Fruit fly (Drosophila melanogaster): ENCODE data around the gene Coq6.
A peak's percentile ranks its signal among the peaks of the same experiment; 100 is the strongest.

Gene Coq6

dm6 chr2L:5492924-5493323, 39.1 kb downstream of the Coq6 start (continued):
- TF ChIP-seq ara (GFP tag; IDR thresholded peaks at IDR 0.05), result peak; percentile 18; the same call in 1 of the 2 replicates
- TF ChIP-seq HHEX (GFP tag; optimal IDR thresholded peaks at IDR 0.05), result no peak
- TF ChIP-seq lbe (GFP tag; optimal IDR thresholded peaks at IDR 0.05), result peak; percentile 28
- no peak for TF ChIP-seq Side (GFP tag; optimal IDR thresholded peaks at IDR 0.05)
- no peak for TF ChIP-seq Ravus (GFP tag; IDR thresholded peaks at IDR 0.05)
- TF ChIP-seq Xrp1 (GFP tag; IDR thresholded peaks at IDR 0.05), result peak; percentile 26; the same call in 1 of the 2 replicates
- TF ChIP-seq CG15479 (GFP tag; optimal IDR thresholded peaks at IDR 0.05), result no peak
- no peak for TF ChIP-seq Chrac-16 (GFP tag; optimal IDR thresholded peaks at IDR 0.05)
- TF ChIP-seq sima (GFP tag; optimal IDR thresholded peaks at IDR 0.05), result no peak
- no peak for TF ChIP-seq CG10147 (GFP tag; optimal IDR thresholded peaks at IDR 0.05)
- no peak for TF ChIP-seq dmrt99B (tag; optimal IDR thresholded peaks at IDR 0.05)
- no peak for TF ChIP-seq zen (tag; optimal IDR thresholded peaks at IDR 0.05)
- TF ChIP-seq corto (GFP tag; optimal IDR thresholded peaks at IDR 0.05), result peak; percentile 21
- no peak for TF ChIP-seq CG30431 (GFP tag; optimal IDR thresholded peaks at IDR 0.05)
- no peak for TF ChIP-seq CG4404 (GFP tag; IDR thresholded peaks at IDR 0.05)
- no peak for TF ChIP-seq CG3838 (GFP tag; optimal IDR thresholded peaks at IDR 0.05)
- TF ChIP-seq Aef1 (GFP tag; IDR thresholded peaks at IDR 0.05), result no peak
- no peak for TF ChIP-seq CG8924 (tag; optimal IDR thresholded peaks at IDR 0.05)
- no peak for TF ChIP-seq PHDP (tag; optimal IDR thresholded peaks at IDR 0.05)
- no peak for TF ChIP-seq CG4424 (GFP tag; optimal IDR thresholded peaks at IDR 0.05)
- no peak for TF ChIP-seq CG13287 (GFP tag; IDR thresholded peaks at IDR 0.05; ENCODE audit: partially characterized antibody)
- TF ChIP-seq shn (GFP tag; optimal IDR thresholded peaks at IDR 0.05), result no peak
- no peak for TF ChIP-seq bbx (GFP tag; IDR thresholded peaks at IDR 0.05; ENCODE audit: partially characterized antibody)
- TF ChIP-seq CG31224 (GFP tag; IDR thresholded peaks at IDR 0.05), result no peak
- TF ChIP-seq jumu (GFP tag; optimal IDR thresholded peaks at IDR 0.05), result no peak

DNA sequence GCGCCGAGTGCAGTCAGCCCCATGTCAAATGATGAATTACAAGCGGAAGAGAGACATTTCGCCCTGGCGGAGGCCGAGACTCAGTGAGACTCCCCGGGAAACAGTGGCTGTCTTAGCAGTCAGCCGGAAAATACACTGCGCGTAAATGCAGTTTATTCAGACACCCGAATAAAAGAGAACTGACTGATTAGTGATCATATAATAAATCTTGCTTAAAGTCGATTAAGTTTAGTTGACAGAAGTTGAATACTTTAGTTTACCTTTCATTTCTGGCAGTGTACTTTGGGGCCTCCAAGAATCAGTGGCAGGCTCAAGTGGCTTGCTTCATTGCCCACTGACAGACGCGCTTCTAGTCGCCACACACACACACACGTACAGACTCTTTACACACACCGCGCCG, 40.8 kb downstream of the Coq6 start:
- TF ChIP-seq CG1603 (tag; optimal IDR thresholded peaks at IDR 0.05) (peak; percentile 69), fd96Cb (tag; optimal IDR thresholded peaks at IDR 0.05) (peak; percentile 10), CG32772 (GFP tag; IDR thresholded peaks at IDR 0.05) (no peak), al (GFP tag; IDR thresholded peaks at IDR 0.05) (no peak), CG12391 (tag; optimal IDR thresholded peaks at IDR 0.05) (peak; percentile 26), phol (tag; optimal IDR thresholded peaks at IDR 0.05) (peak; percentile 35), CG10543 (GFP tag; optimal IDR thresholded peaks at IDR 0.05) (no peak), Blimp-1 (GFP tag; optimal IDR thresholded peaks at IDR 0.05) (peak; percentile 11), CG17829 (tag; optimal IDR thresholded peaks at IDR 0.05) (peak; percentile 21), CG8388 (GFP tag; optimal IDR thresholded peaks at IDR 0.05) (peak; percentile 4), row (GFP tag; IDR thresholded peaks at IDR 0.05) (peak; percentile 36; the same call in 2 of the 3 replicates), lmd (GFP tag; IDR thresholded peaks at IDR 0.05) (no peak), CG12219 (GFP tag; optimal IDR thresholded peaks at IDR 0.05) (peak; percentile 4), chm (GFP tag; IDR thresholded peaks at IDR 0.05) (0 out of 2 replicates have a peak, but pooled peaks have one; percentile 15), trem (tag; optimal IDR thresholded peaks at IDR 0.05) (peak; percentile 10), CG13775 (GFP tag; optimal IDR thresholded peaks at IDR 0.05) (peak; percentile 24), esg (GFP tag; conservative IDR thresholded peaks at IDR 0.05) (peak; percentile 15; the same call in 1 of the 2 replicates), ci (GFP tag; IDR thresholded peaks at IDR 0.05) (peak; percentile 59; the same call in 1 of the 3 replicates), ara (GFP tag; IDR thresholded peaks at IDR 0.05) (peak; percentile 41; the same call in 1 of the 2 replicates), Hr51 (GFP tag; optimal IDR thresholded peaks at IDR 0.05) (peak in 1 of 2 experiments; percentile 2), CG10979 (tag; optimal IDR thresholded peaks at IDR 0.05) (peak; percentile 51), zfh1 (GFP tag; IDR thresholded peaks at IDR 0.05) (peak; percentile 74; the same call in 2 of the 3 replicates), D (optimal IDR thresholded peaks at IDR 0.05) (no peak), D (GFP tag; optimal IDR thresholded peaks at IDR 0.05) (peak; percentile 9), CG4424 (GFP tag; optimal IDR thresholded peaks at IDR 0.05) (peak; percentile 19), CG7271 (tag; optimal IDR thresholded peaks at IDR 0.05) (no peak), CG9817 (tag; optimal IDR thresholded peaks at IDR 0.05) (no peak), Xbp1 (GFP tag; optimal IDR thresholded peaks at IDR 0.05) (peak; percentile 13)

Measured in whole organism, embryonic.